Fruit fly (Drosophila melanogaster): Measurements from ENCODE around the gene Dhc16F.

The Dhc16F gene

dm6 chrX:18101098-18101711 is 36.9 kb downstream of the Dhc16F start, which contains the start of gene Mvb12 (continued):
- TF ChIP-seq nau (GFP tag; optimal IDR thresholded peaks at IDR 0.05) (peak; percentile 15), bbx (GFP tag; IDR thresholded peaks at IDR 0.05; ENCODE audit: partially characterized antibody) (peak; percentile 74), bab2 (GFP tag; optimal IDR thresholded peaks at IDR 0.05) (no peak), Fer1 (GFP tag; optimal IDR thresholded peaks at IDR 0.05) (peak; percentile 19), Bgb (GFP tag; IDR thresholded peaks at IDR 0.05; ENCODE audit: partially characterized antibody) (peak; percentile 66), CG3407 (GFP tag; optimal IDR thresholded peaks at IDR 0.05) (peak; percentile 39), amos (GFP tag; IDR thresholded peaks at IDR 0.05; ENCODE audit: partially characterized antibody) (peak; percentile 73), ATbp (GFP tag; optimal IDR thresholded peaks at IDR 0.05) (peak; percentile 46), knrl (GFP tag; IDR thresholded peaks at IDR 0.05; ENCODE audit: partially characterized antibody) (peak; percentile 37; the same call in 2 of the 3 replicates), CG2116 (GFP tag; optimal IDR thresholded peaks at IDR 0.05) (peak; percentile 11), Dek (tag; optimal IDR thresholded peaks at IDR 0.05) (no peak), Opbp (GFP tag; IDR thresholded peaks at IDR 0.05; ENCODE audit: partially characterized antibody) (peak; percentile 78), CG10274 (GFP tag; optimal IDR thresholded peaks at IDR 0.05) (no peak), CG4707 (GFP tag; optimal IDR thresholded peaks at IDR 0.05) (peak; percentile 26)

- TF ChIP-seq disco-r (GFP tag; optimal IDR thresholded peaks at IDR 0.05) = no peak
- TF ChIP-seq slp2 (GFP tag; optimal IDR thresholded peaks at IDR 0.05) = no peak
- no peak for TF ChIP-seq gem (tag; optimal IDR thresholded peaks at IDR 0.05)
- TF ChIP-seq CG6654 (GFP tag; optimal IDR thresholded peaks at IDR 0.05) = no peak
- peak; percentile 41 for TF ChIP-seq ssp (GFP tag; IDR thresholded peaks at IDR 0.05)
- peak; percentile 40 for TF ChIP-seq Med (GFP tag)
- peak in 1 of 2 experiments; percentile 1 for TF ChIP-seq dpn (GFP tag; optimal IDR thresholded peaks at IDR 0.05)
- 0 out of 3 replicates have a peak, but pooled peaks have one; percentile 44 for TF ChIP-seq CG14860 (GFP tag; IDR thresholded peaks at IDR 0.05; ENCODE audit: partially characterized antibody)
- TF ChIP-seq en (GFP tag; optimal IDR thresholded peaks at IDR 0.05) = no peak
- 0 out of 2 replicates have a peak, but pooled peaks have one; percentile 19 for TF ChIP-seq al (GFP tag; IDR thresholded peaks at IDR 0.05)
- peak; percentile 51 for TF ChIP-seq unc-4 (GFP tag; IDR thresholded peaks at IDR 0.05; ENCODE audit: partially characterized antibody)
- peak; percentile 43; the same call in 1 of the 3 replicates for TF ChIP-seq CG34422 (GFP tag; IDR thresholded peaks at IDR 0.05)
- no peak for TF ChIP-seq CG12942 (GFP tag; optimal IDR thresholded peaks at IDR 0.05)
- peak; percentile 21; the same call in 1 of the 2 replicates for TF ChIP-seq E2f2 (GFP tag; IDR thresholded peaks at IDR 0.05)
- TF ChIP-seq CG9932 (GFP tag; IDR thresholded peaks at IDR 0.05) = peak; percentile 68
- TF ChIP-seq HLH4C (GFP tag; IDR thresholded peaks at IDR 0.05; ENCODE audit: partially characterized antibody) = peak; percentile 37; the same call in 2 of the 3 replicates
- peak; percentile 62 for TF ChIP-seq vnd (GFP tag; IDR thresholded peaks at IDR 0.05; ENCODE audit: partially characterized antibody)
- no peak for TF ChIP-seq Hand (GFP tag; optimal IDR thresholded peaks at IDR 0.05)
- peak; percentile 71; the same call in 2 of the 3 replicates for TF ChIP-seq knrl (GFP tag; IDR thresholded peaks at IDR 0.05; ENCODE audit: partially characterized antibody)
- no peak for TF ChIP-seq Hr3 (GFP tag; optimal IDR thresholded peaks at IDR 0.05)
- peak; percentile 60 for TF ChIP-seq CG13287 (GFP tag; IDR thresholded peaks at IDR 0.05; ENCODE audit: partially characterized antibody)
- peak; percentile 49; the same call in 1 of the 4 replicates for TF ChIP-seq Gug (GFP tag; IDR thresholded peaks at IDR 0.05)
- peak; percentile 54; the same call in 1 of the 3 replicates for TF ChIP-seq hb (GFP tag; IDR thresholded peaks at IDR 0.05; ENCODE audit: partially characterized antibody)
- no peak for TF ChIP-seq Trl (optimal IDR thresholded peaks at IDR 0.05)
- TF ChIP-seq Trl (GFP tag; optimal IDR thresholded peaks at IDR 0.05) = no peak
- TF ChIP-seq sob (GFP tag; IDR thresholded peaks at IDR 0.05) = 0 out of 2 replicates have a peak, but pooled peaks have one; percentile 7
- TF ChIP-seq Antp (GFP tag; optimal IDR thresholded peaks at IDR 0.05) = peak; percentile 12
- TF ChIP-seq Doc3 (GFP tag; IDR thresholded peaks at IDR 0.05; ENCODE audit: partially characterized antibody) = peak; percentile 32; the same call in 1 of the 3 replicates
- TF ChIP-seq CG9876 (GFP tag; optimal IDR thresholded peaks at IDR 0.05) = no peak
- TF ChIP-seq CG13424 (tag; optimal IDR thresholded peaks at IDR 0.05) = no peak
- peak; percentile 14 for TF ChIP-seq CG13775 (GFP tag; optimal IDR thresholded peaks at IDR 0.05)
- TF ChIP-seq emc (GFP tag; optimal IDR thresholded peaks at IDR 0.05) = no peak
- peak; percentile 39; the same call in 1 of the 2 replicates for TF ChIP-seq NFAT (GFP tag; IDR thresholded peaks at IDR 0.05)
- TF ChIP-seq Ptx1 (GFP tag; IDR thresholded peaks at IDR 0.05) = 0 out of 2 replicates have a peak, but pooled peaks have one; percentile 35
- TF ChIP-seq bbx (GFP tag; IDR thresholded peaks at IDR 0.05; ENCODE audit: partially characterized antibody) = peak; percentile 73
Measured at dm6 chrX:18101778-18102177, 37.5 kb downstream of the Dhc16F start, which contains the start of gene Taf8. Gene Taf8 (plus strand): TSS chrX:18101970.
